Worm (Caenorhabditis elegans): ENCODE results near the gene clc-24.

DNA sequence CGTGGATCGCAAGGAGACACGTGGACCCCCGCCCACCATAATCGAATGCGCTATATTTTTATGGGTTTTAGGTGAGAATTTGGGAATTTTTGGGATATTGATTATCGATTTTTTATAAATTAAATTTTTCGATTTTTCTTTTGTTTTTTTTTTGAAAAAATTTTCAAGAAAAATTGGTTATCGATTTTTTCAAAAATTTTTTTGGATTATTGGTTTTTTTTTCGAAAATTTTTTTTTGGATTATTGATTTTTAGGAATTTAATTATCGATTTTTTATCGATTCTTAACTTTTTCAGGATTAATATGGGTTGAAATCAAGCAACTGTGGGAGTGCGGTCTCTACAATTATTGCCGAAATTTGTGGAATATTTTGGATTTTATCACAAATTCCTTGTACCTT, 13.3 kb upstream of the clc-24 start:
- TF ChIP-seq nhr-11 (tag; optimal IDR thresholded peaks at IDR 0.05) (no peak), unc-62 (GFP tag; optimal IDR thresholded peaks at IDR 0.05) (no peak), nhr-237 (tag; optimal IDR thresholded peaks at IDR 0.05) (no peak), blmp-1 (tag; optimal IDR thresholded peaks at IDR 0.05; ENCODE audit: insufficient read depth) (no peak), elt-3 (tag; optimal IDR thresholded peaks at IDR 0.05) (no peak), fos-1 (tag; optimal IDR thresholded peaks at IDR 0.05) (no peak), ceh-82 (tag; optimal IDR thresholded peaks at IDR 0.05) (no peak), skn-1 (tag; optimal IDR thresholded peaks at IDR 0.05) (no peak), lsy-2 (tag; optimal IDR thresholded peaks at IDR 0.05) (no peak), mab-5 (tag; optimal IDR thresholded peaks at IDR 0.05) (no peak)

All from whole organism, L2 larva.